Worm (Caenorhabditis elegans): ENCODE measurements around the gene R04B5.7.

Gene R04B5.7

DNA sequence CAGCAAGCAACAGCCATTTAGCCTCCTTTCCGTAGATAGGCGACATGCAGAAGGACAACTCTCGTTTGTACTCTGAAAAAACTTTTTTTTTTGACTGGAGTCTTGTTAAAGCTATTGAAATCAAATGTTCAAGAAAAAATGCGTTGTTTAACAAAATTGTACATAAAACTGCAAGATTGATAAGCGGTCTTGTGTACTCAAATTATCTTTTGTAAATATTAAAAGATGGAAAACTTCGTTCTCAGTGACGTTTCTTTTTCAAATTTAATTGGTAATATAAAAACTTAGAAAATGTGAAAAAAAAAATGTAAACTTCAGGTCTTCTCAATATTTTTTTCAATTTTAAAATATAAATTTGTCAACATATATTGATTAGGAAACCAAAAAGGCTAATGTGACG is 20.8 kb upstream of the R04B5.7 start:
- TF ChIP-seq nhr-12 (tag; optimal IDR thresholded peaks at IDR 0.05): no peak
- no peak for TF ChIP-seq alr-1 (tag; optimal IDR thresholded peaks at IDR 0.05)
- no peak for TF ChIP-seq snpc-4 (tag; optimal IDR thresholded peaks at IDR 0.05)
- TF ChIP-seq sem-4 (tag; optimal IDR thresholded peaks at IDR 0.05): no peak
- TF ChIP-seq fos-1 (tag; optimal IDR thresholded peaks at IDR 0.05): peak; percentile 24

DNA sequence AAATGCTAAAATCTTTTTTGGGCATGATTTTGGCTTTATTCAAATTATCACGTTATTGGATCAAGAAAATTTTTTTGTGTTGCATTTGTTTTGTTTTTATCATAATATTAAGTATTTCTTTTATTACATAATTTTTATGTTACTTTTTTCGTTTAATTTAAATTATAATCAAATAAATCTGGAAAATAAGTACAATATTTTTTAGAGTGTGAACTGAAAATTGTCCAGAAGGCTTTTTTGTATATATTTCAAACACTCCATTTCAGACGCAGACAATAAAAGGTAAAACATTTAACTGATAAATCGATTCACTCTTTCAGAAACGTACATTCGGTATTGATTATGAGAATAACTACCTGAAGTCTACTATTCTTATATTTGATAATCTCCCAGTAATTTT is 16.9 kb upstream of the R04B5.7 start, which contains the start of gene C08B6.11:
Gene C08B6.11, plus strand, starts transcription at position 301 of the 400 bp plus-strand sequence.
- no peak for TF ChIP-seq lsy-2 (tag; optimal IDR thresholded peaks at IDR 0.05)
- TF ChIP-seq skn-1 (tag; optimal IDR thresholded peaks at IDR 0.05): no peak
- no peak for TF ChIP-seq nhr-21 (tag; optimal IDR thresholded peaks at IDR 0.05)
- no peak for TF ChIP-seq aly-2 (tag; optimal IDR thresholded peaks at IDR 0.05)
- TF ChIP-seq nhr-12 (tag; optimal IDR thresholded peaks at IDR 0.05): no peak
- no peak for TF ChIP-seq mab-5 (tag; optimal IDR thresholded peaks at IDR 0.05)
- no peak for TF ChIP-seq ceh-16 (tag; optimal IDR thresholded peaks at IDR 0.05)
- TF ChIP-seq nhr-77 (tag; optimal IDR thresholded peaks at IDR 0.05): no peak
- TF ChIP-seq sma-3 (GFP tag; optimal IDR thresholded peaks at IDR 0.05): no peak
- TF ChIP-seq crh-2 (tag; optimal IDR thresholded peaks at IDR 0.05): no peak
- TF ChIP-seq nhr-237 (tag; optimal IDR thresholded peaks at IDR 0.05): no peak
- TF ChIP-seq elt-1 (tag; optimal IDR thresholded peaks at IDR 0.05): no peak
- no peak for TF ChIP-seq ztf-1 (GFP tag; conservative IDR thresholded peaks at IDR 0.05)

ce11 chrV:10105412-10105811 is 15.1 kb upstream of the R04B5.7 start, which contains the start of gene C08B6.2:
Gene C08B6.2, plus strand, starts transcription at chrV:10105712.
- TF ChIP-seq ZK546.5 (tag; optimal IDR thresholded peaks at IDR 0.05) (no peak), lin-39 (tag; optimal IDR thresholded peaks at IDR 0.05) (no peak), nhr-129 (tag; optimal IDR thresholded peaks at IDR 0.05) (no peak), ztf-11 (tag; optimal IDR thresholded peaks at IDR 0.05) (no peak), unc-62 (GFP tag; optimal IDR thresholded peaks at IDR 0.05) (no peak), lin-11 (tag; optimal IDR thresholded peaks at IDR 0.05) (no peak), R02D3.7 (tag; optimal IDR thresholded peaks at IDR 0.05) (no peak), ceh-16 (tag; optimal IDR thresholded peaks at IDR 0.05) (no peak), blmp-1 (tag; optimal IDR thresholded peaks at IDR 0.05; ENCODE audit: insufficient read depth) (no peak), nhr-10 (tag; optimal IDR thresholded peaks at IDR 0.05) (no peak), F13H6.1 (tag; optimal IDR thresholded peaks at IDR 0.05) (no peak), nhr-77 (tag; optimal IDR thresholded peaks at IDR 0.05) (no peak), sma-3 (GFP tag; optimal IDR thresholded peaks at IDR 0.05) (no peak), C34F6.9 (tag; optimal IDR thresholded peaks at IDR 0.05) (no peak), mdl-1 (tag; optimal IDR thresholded peaks at IDR 0.05) (no peak), unc-39 (tag; optimal IDR thresholded peaks at IDR 0.05) (no peak), nhr-237 (tag; optimal IDR thresholded peaks at IDR 0.05) (no peak)

ce11 chrV:10104785-10105310 is 14.5 kb upstream of the R04B5.7 start, which contains the start of gene ugt-17:
Gene ugt-17, minus strand, starts transcription at chrV:10104964.
- no peak for TF ChIP-seq mab-5 (tag; optimal IDR thresholded peaks at IDR 0.05)
- TF ChIP-seq sem-4 (tag; optimal IDR thresholded peaks at IDR 0.05): no peak
- TF ChIP-seq zag-1 (tag; optimal IDR thresholded peaks at IDR 0.05): no peak
- TF ChIP-seq lin-11 (tag; optimal IDR thresholded peaks at IDR 0.05): no peak
- TF ChIP-seq skn-1 (tag; optimal IDR thresholded peaks at IDR 0.05): no peak
- TF ChIP-seq nhr-23 (tag; optimal IDR thresholded peaks at IDR 0.05): no peak
- TF ChIP-seq dmd-4 (tag; optimal IDR thresholded peaks at IDR 0.05): no peak
- no peak for TF ChIP-seq aly-2 (tag; optimal IDR thresholded peaks at IDR 0.05)
- TF ChIP-seq elt-1 (tag; optimal IDR thresholded peaks at IDR 0.05): no peak
- no peak for TF ChIP-seq ztf-1 (GFP tag; conservative IDR thresholded peaks at IDR 0.05)
- TF ChIP-seq sma-9 (GFP tag; optimal IDR thresholded peaks at IDR 0.05): peak; percentile 54
- TF ChIP-seq sma-9 (tag; optimal IDR thresholded peaks at IDR 0.05): no peak
- TF ChIP-seq fos-1 (tag; optimal IDR thresholded peaks at IDR 0.05): peak; percentile 67
- no peak for TF ChIP-seq peb-1 (tag; optimal IDR thresholded peaks at IDR 0.05)
- peak; percentile 10 for TF ChIP-seq crh-2 (tag; optimal IDR thresholded peaks at IDR 0.05)
- no peak for TF ChIP-seq nhr-10 (tag; optimal IDR thresholded peaks at IDR 0.05)
- TF ChIP-seq unc-62 (GFP tag; optimal IDR thresholded peaks at IDR 0.05): no peak
- no peak for TF ChIP-seq nhr-11 (tag; optimal IDR thresholded peaks at IDR 0.05)
- TF ChIP-seq alr-1 (tag; optimal IDR thresholded peaks at IDR 0.05): no peak
